Worm (Caenorhabditis elegans) whole organism, mixed stage, embryonic: ENCODE results near the gene cyn-9.

Experiments used
- M03D4.4 ChIP-seq: sonication (generic microtip); optimal IDR thresholded peaks from 2 replicates; lab custom pipeline; 2017; ENCODE audit warnings: mild to moderate bottlenecking, missing genetic modification characterization, missing compliant biosample characterization
- bed-3 ChIP-seq: fragments of 200-800 bp; sonication (Bioruptor generic); optimal IDR thresholded peaks from 3 replicates; lab custom pipeline; 2018; ENCODE audit warnings: mild to moderate bottlenecking, missing genetic modification characterization, moderate library complexity, missing compliant biosample characterization
- blmp-1 ChIP-seq: fragments of 150-350 bp; optimal IDR thresholded peaks from 2 replicates; lab custom pipeline; 2014; ENCODE audit warnings: missing biosample characterization, missing genetic modification characterization
- ceh-39 ChIP-seq: fragments of 150-350 bp; optimal IDR thresholded peaks from 2 replicates; lab custom pipeline; 2014; ENCODE audit warnings: missing biosample characterization, missing genetic modification characterization
- ceh-43 ChIP-seq: fragments of 200-800 bp; sonication (Bioruptor generic); optimal IDR thresholded peaks from 2 replicates; lab custom pipeline; 2018; ENCODE audit warnings: mild to moderate bottlenecking, missing genetic modification characterization, moderate library complexity, missing compliant biosample characterization
- ceh-83 ChIP-seq: fragments of 200-800 bp; sonication (Bioruptor generic); optimal IDR thresholded peaks from 2 replicates; lab custom pipeline; 2018; ENCODE audit warnings: mild to moderate bottlenecking, missing genetic modification characterization, missing compliant biosample characterization
- ces-1 ChIP-seq: fragments of 150-350 bp; optimal IDR thresholded peaks from 2 replicates; lab custom pipeline; 2014; ENCODE audit warnings: missing biosample characterization, missing genetic modification reagents, missing genetic modification characterization
- cnd-1 ChIP-seq: fragments of 200-800 bp; sonication (Bioruptor generic); optimal IDR thresholded peaks from 2 replicates; lab custom pipeline; 2018; ENCODE audit warnings: mild to moderate bottlenecking, missing genetic modification characterization, missing compliant biosample characterization
- drap-1 ChIP-seq: fragments of 200-800 bp; sonication (Bioruptor generic); optimal IDR thresholded peaks from 3 replicates; lab custom pipeline; 2018; ENCODE audit warnings: mild to moderate bottlenecking, missing genetic modification characterization, missing compliant biosample characterization
- elt-1 ChIP-seq: sonication (generic microtip); optimal IDR thresholded peaks from 2 replicates; lab custom pipeline; 2017; ENCODE audit warnings: missing genetic modification characterization, mild to moderate bottlenecking, missing compliant biosample characterization, antibody characterized with exemption, moderate library complexity, borderline replicate concordance; ENCODE audit not compliant: insufficient read depth
- elt-3 ChIP-seq: fragments of 150-350 bp; optimal IDR thresholded peaks from 2 replicates; lab custom pipeline; 2014; ENCODE audit warnings: missing biosample characterization, missing genetic modification characterization
- flh-1 ChIP-seq: fragments of 200-800 bp; sonication (Bioruptor generic); optimal IDR thresholded peaks from 2 replicates; lab custom pipeline; 2018; ENCODE audit warnings: mild to moderate bottlenecking, missing genetic modification characterization, moderate library complexity, missing compliant biosample characterization
- ham-2 ChIP-seq: fragments of 200-800 bp; sonication (Bioruptor generic); optimal IDR thresholded peaks from 2 replicates; lab custom pipeline; 2018; ENCODE audit warnings: mild to moderate bottlenecking, missing genetic modification characterization, missing compliant biosample characterization
- hlh-1 ChIP-seq: fragments of 150-350 bp; optimal IDR thresholded peaks from 2 replicates; lab custom pipeline; 2014; ENCODE audit warnings: missing biosample characterization, missing genetic modification reagents, missing genetic modification characterization
- lin-13 ChIP-seq: fragments of 150-350 bp; optimal IDR thresholded peaks from 2 replicates; lab custom pipeline; 2014; ENCODE audit warnings: missing biosample characterization, missing genetic modification characterization
- lin-32 ChIP-seq: fragments of 200-800 bp; sonication (Bioruptor generic); optimal IDR thresholded peaks from 2 replicates; lab custom pipeline; 2018; ENCODE audit warnings: mild to moderate bottlenecking, missing genetic modification characterization, missing compliant biosample characterization
- lsy-2 ChIP-seq: fragments of 150-350 bp; optimal IDR thresholded peaks from 2 replicates; lab custom pipeline; 2014; ENCODE audit warnings: missing biosample characterization, missing genetic modification characterization
- mab-5 ChIP-seq: fragments of 150-350 bp; optimal IDR thresholded peaks from 2 replicates; lab custom pipeline; 2014; ENCODE audit warnings: missing biosample characterization, missing genetic modification characterization
- mep-1 ChIP-seq: fragments of 150-350 bp; optimal IDR thresholded peaks from 2 replicates; lab custom pipeline; 2017; ENCODE audit warnings: missing biosample characterization, missing genetic modification reagents, missing genetic modification characterization, inconsistent platforms
- mls-2 ChIP-seq: sonication (generic microtip); optimal IDR thresholded peaks from 2 replicates; lab custom pipeline; 2016; ENCODE audit warnings: mild to moderate bottlenecking, missing genetic modification characterization, moderate library complexity, missing compliant biosample characterization
- nhr-12 ChIP-seq: fragments of 150-350 bp; optimal IDR thresholded peaks from 2 replicates; lab custom pipeline; 2014; ENCODE audit warnings: missing biosample characterization, missing genetic modification characterization
- nhr-2 ChIP-seq: fragments of 150-350 bp; optimal IDR thresholded peaks from 2 replicates; lab custom pipeline; 2014; ENCODE audit warnings: missing biosample characterization, missing genetic modification characterization
- nhr-237 ChIP-seq: fragments of 150-350 bp; optimal IDR thresholded peaks from 2 replicates; lab custom pipeline; 2014; ENCODE audit warnings: missing biosample characterization, missing genetic modification characterization
- nhr-28 ChIP-seq: fragments of 150-350 bp; optimal IDR thresholded peaks from 2 replicates; lab custom pipeline; 2014; ENCODE audit warnings: missing biosample characterization, missing genetic modification characterization
- nhr-76 ChIP-seq: sonication (generic microtip); optimal IDR thresholded peaks from 2 replicates; lab custom pipeline; 2017; ENCODE audit warnings: missing biosample characterization, missing genetic modification characterization
- pha-4 ChIP-seq: fragments of 150-350 bp; optimal IDR thresholded peaks from 2 replicates; lab custom pipeline; 2018; ENCODE audit warnings: missing biosample characterization, missing genetic modification reagents, missing genetic modification characterization
- sem-2 ChIP-seq: fragments of 200-800 bp; sonication (Bioruptor generic); optimal IDR thresholded peaks from 2 replicates; lab custom pipeline; 2018; ENCODE audit warnings: mild to moderate bottlenecking, missing genetic modification characterization, missing compliant biosample characterization
- snpc-4 ChIP-seq: fragments of 150-350 bp; optimal IDR thresholded peaks from 2 replicates; lab custom pipeline; 2014; ENCODE audit warnings: missing biosample characterization, missing genetic modification characterization
- sptf-1 ChIP-seq: sonication (generic microtip); optimal IDR thresholded peaks from 2 replicates; lab custom pipeline; 2017; ENCODE audit warnings: mild to moderate bottlenecking, missing genetic modification characterization, moderate library complexity, missing compliant biosample characterization
- tbx-8 ChIP-seq: fragments of 200-800 bp; sonication (Bioruptor generic); optimal IDR thresholded peaks from 2 replicates; lab custom pipeline; 2018; ENCODE audit warnings: mild to moderate bottlenecking, missing genetic modification characterization, moderate library complexity, missing compliant biosample characterization
- unc-120 ChIP-seq: sonication (generic microtip); optimal IDR thresholded peaks from 2 replicates; lab custom pipeline; 2017; ENCODE audit warnings: missing genetic modification characterization, missing compliant biosample characterization; ENCODE audit not compliant: poor library complexity, severe bottlenecking
- unc-39 ChIP-seq: fragments of 150-350 bp; optimal IDR thresholded peaks from 2 replicates; lab custom pipeline; 2014; ENCODE audit warnings: missing biosample characterization, missing genetic modification characterization
- unc-62 ChIP-seq: fragments of 150-350 bp; optimal IDR thresholded peaks from 2 replicates; lab custom pipeline; 2014; ENCODE audit warnings: missing biosample characterization, missing genetic modification reagents, missing genetic modification characterization
- zip-8 ChIP-seq: fragments of 150-350 bp; optimal IDR thresholded peaks from 2 replicates; lab custom pipeline; 2014; ENCODE audit warnings: missing biosample characterization, missing genetic modification characterization
- ztf-11 ChIP-seq: fragments of 150-350 bp; optimal IDR thresholded peaks from 2 replicates; lab custom pipeline; 2014; ENCODE audit warnings: missing biosample characterization, missing genetic modification characterization

The cyn-9 gene

DNA sequence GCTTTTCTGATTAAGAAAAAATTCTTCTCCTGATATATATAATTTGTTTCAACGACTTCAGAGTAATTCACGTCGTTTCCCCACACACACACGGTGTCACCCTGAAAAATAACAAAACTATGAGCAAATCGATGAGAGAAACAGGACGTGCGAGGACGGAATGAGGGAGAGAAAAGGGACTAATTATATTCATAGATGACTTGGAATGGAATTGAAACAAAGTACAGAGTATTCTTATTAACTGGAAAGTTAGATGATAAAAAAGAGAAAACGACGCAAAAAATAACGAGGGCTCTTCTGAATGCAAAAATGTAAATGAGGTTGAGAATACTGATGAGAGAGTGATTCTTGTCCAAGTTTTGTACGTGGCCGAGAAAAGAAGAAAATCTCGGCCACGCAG lies 29.1 kb downstream of the cyn-9 start, which contains the start of gene C46F11.6:
Gene C46F11.6 (minus strand): TSS at position 101 of the 400 bp plus-strand sequence.
- TF ChIP-seq nhr-28 (tag; lab: Kevin White, UChicago), result no peak
- no peak for TF ChIP-seq mls-2 (tag; lab: Kevin White, UChicago)
- no peak for TF ChIP-seq nhr-76 (tag; lab: Kevin White, UChicago)
- TF ChIP-seq lin-32 (GFP tag; lab: Kevin White, UChicago), result no peak
- TF ChIP-seq unc-120 (tag; lab: Kevin White, UChicago), result no peak
- no peak for TF ChIP-seq elt-1 (tag; lab: Kevin White, UChicago)
- no peak for TF ChIP-seq sem-2
- TF ChIP-seq unc-39 (tag; lab: Kevin White, UChicago), result no peak
- no peak for TF ChIP-seq bed-3 (GFP tag; lab: Kevin White, UChicago)

DNA sequence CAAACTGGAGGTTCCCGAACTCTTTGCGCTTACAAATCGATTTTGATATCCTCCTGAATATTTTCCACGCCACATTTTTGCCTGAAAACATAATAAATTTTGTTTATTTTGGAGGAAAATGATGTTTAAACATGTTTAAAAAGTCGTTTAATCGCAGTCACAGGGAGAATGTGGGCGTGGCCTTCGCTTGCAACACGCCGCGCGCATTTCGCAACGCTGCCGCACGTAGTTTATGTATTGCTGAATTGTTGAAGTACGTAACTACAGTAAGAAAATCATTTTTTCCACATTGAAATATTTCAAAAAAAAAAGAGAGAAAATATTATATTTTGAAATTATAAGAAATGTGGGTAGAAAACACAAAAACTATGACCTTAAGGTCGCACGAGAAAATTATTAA lies 35.2 kb downstream of the cyn-9 start, which contains the start of gene C46F11.4:
Gene C46F11.4 (minus strand): TSS at position 81 of the 400 bp plus-strand sequence.
- peak; percentile 61 for TF ChIP-seq blmp-1 (tag; lab: Kevin White, UChicago)
- TF ChIP-seq sem-2, result peak; percentile 79
- no peak for TF ChIP-seq mab-5 (tag; lab: Kevin White, UChicago)
- peak; percentile 25 for TF ChIP-seq ces-1 (GFP tag; lab: Kevin White, UChicago)
- peak; percentile 90 for TF ChIP-seq nhr-76 (tag; lab: Kevin White, UChicago)
- peak; percentile 52 for TF ChIP-seq nhr-237 (tag; lab: Kevin White, UChicago)
- TF ChIP-seq zip-8 (tag; lab: Kevin White, UChicago), result no peak
- peak; percentile 69 for TF ChIP-seq pha-4 (tag; lab: Kevin White, UChicago)
- TF ChIP-seq nhr-12 (tag; lab: Kevin White, UChicago), result peak; percentile 88
- TF ChIP-seq M03D4.4 (tag; lab: Kevin White, UChicago), result peak; percentile 93
- TF ChIP-seq mls-2 (tag; lab: Kevin White, UChicago), result peak; percentile 93
- peak; percentile 86 for TF ChIP-seq ceh-83 (GFP tag; lab: Kevin White, UChicago)
- TF ChIP-seq mep-1 (tag; lab: Kevin White, UChicago), result peak; percentile 80
- peak; percentile 29 for TF ChIP-seq unc-62 (GFP tag; lab: Kevin White, UChicago)
- peak; percentile 61 for TF ChIP-seq flh-1 (GFP tag; lab: Kevin White, UChicago)
- peak; percentile 77 for TF ChIP-seq unc-39 (tag; lab: Kevin White, UChicago)
- peak; percentile 89 for TF ChIP-seq cnd-1 (tag; lab: Kevin White, UChicago)
- peak; percentile 91 for TF ChIP-seq ztf-11 (tag; lab: Kevin White, UChicago)
- peak; percentile 73 for TF ChIP-seq lin-13 (tag; lab: Kevin White, UChicago)
- TF ChIP-seq ham-2 (GFP tag; lab: Kevin White, UChicago), result peak; percentile 56
- no peak for TF ChIP-seq elt-3 (tag; lab: Kevin White, UChicago)
- TF ChIP-seq unc-120 (tag; lab: Kevin White, UChicago), result peak; percentile 84
- TF ChIP-seq bed-3 (GFP tag; lab: Kevin White, UChicago), result peak; percentile 74
- TF ChIP-seq lin-32 (GFP tag; lab: Kevin White, UChicago), result peak; percentile 77
- peak; percentile 89 for TF ChIP-seq ceh-43 (GFP tag; lab: Kevin White, UChicago)
- peak; percentile 95 for TF ChIP-seq sptf-1
- peak; percentile 84 for TF ChIP-seq hlh-1 (tag; lab: Kevin White, UChicago)
- peak; percentile 89 for TF ChIP-seq drap-1 (GFP tag; lab: Kevin White, UChicago)
- TF ChIP-seq elt-1 (tag; lab: Kevin White, UChicago), result no peak
- TF ChIP-seq snpc-4 (tag; lab: Kevin White, UChicago), result no peak
- TF ChIP-seq nhr-28 (tag; lab: Kevin White, UChicago), result peak; percentile 1
- peak; percentile 9 for TF ChIP-seq ceh-39 (tag; lab: Kevin White, UChicago)
- TF ChIP-seq nhr-2 (tag; lab: Kevin White, UChicago), result peak; percentile 14
- TF ChIP-seq tbx-8 (GFP tag; lab: Kevin White, UChicago), result peak; percentile 79
- TF ChIP-seq lsy-2 (tag; lab: Kevin White, UChicago), result peak; percentile 73

DNA sequence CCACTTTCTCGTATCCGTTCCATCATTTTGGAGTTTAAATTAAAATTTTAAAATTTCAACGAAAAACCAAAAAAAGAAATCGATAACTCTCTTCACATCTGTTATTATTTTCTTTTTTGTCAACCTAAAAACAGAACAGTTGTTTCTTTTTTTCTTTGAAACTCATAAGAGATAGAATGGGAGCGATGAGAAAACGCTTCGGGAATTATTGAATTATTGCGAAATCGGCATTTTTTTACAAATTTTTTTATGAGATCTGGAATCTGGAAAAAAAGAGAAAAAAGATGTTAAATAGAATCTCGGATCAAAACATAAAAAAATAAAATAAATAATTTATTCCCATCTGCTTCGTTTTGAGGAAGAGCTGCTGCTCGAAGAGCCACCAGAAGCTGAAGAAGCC lies 42.0 kb downstream of the cyn-9 start, which contains the start of gene C46F11.5:
Gene C46F11.5 (minus strand): TSS at position 128 of the 400 bp plus-strand sequence.
- TF ChIP-seq bed-3 (GFP tag; lab: Kevin White, UChicago), result no peak
- no peak for TF ChIP-seq blmp-1 (tag; lab: Kevin White, UChicago)
- no peak for TF ChIP-seq nhr-2 (tag; lab: Kevin White, UChicago)
- no peak for TF ChIP-seq ztf-11 (tag; lab: Kevin White, UChicago)
- no peak for TF ChIP-seq pha-4 (tag; lab: Kevin White, UChicago)
- TF ChIP-seq cnd-1 (tag; lab: Kevin White, UChicago), result no peak
- no peak for TF ChIP-seq nhr-76 (tag; lab: Kevin White, UChicago)
- TF ChIP-seq, all 35 proteins: peak for 0
